Fruit fly (Drosophila melanogaster) whole organism, prepupa: ENCODE data around the gene CG14020.
A peak's percentile ranks its signal among the peaks of the same experiment; 100 is the strongest.

Experiments
- CG11294 ChIP-seq: fragments of 200-800 bp; sonication (Bioruptor generic); IDR thresholded peaks from 2 replicates; pipeline ENCODE4 v1.3.6; 2022; ENCODE audit warnings: missing biosample characterization, missing genetic modification characterization
- CG11762 ChIP-seq: fragments of 200-800 bp; sonication (Bioruptor generic); optimal IDR thresholded peaks from 3 replicates; lab custom pipeline; 2016; ENCODE audit warnings: missing biosample characterization, missing genetic modification characterization; ENCODE audit not compliant: insufficient read depth
- CG11902 ChIP-seq: fragments of 200-800 bp; sonication (Bioruptor generic); optimal IDR thresholded peaks from 3 replicates; lab custom pipeline; 2016; ENCODE audit warnings: missing biosample characterization, missing genetic modification characterization
- CG15336 ChIP-seq: fragments of 200-800 bp; sonication (Bioruptor generic); IDR thresholded peaks from 2 replicates; pipeline ENCODE4 v1.3.6; 2022; ENCODE audit warnings: missing biosample characterization, missing genetic modification characterization
- CG1621 ChIP-seq: fragments of 200-800 bp; sonication (Bioruptor generic); optimal IDR thresholded peaks from 3 replicates; lab custom pipeline; 2018; ENCODE audit warnings: missing biosample characterization, mild to moderate bottlenecking, missing genetic modification characterization
- CG3032 ChIP-seq: fragments of 200-800 bp; optimal IDR thresholded peaks from 2 replicates; lab custom pipeline; 2019; ENCODE audit warnings: missing biosample characterization, mild to moderate bottlenecking, missing genetic modification characterization, moderate library complexity
- CG31627 ChIP-seq: fragments of 200-800 bp; sonication (Bioruptor generic); optimal IDR thresholded peaks from 3 replicates; lab custom pipeline; 2016; ENCODE audit warnings: missing biosample characterization, missing genetic modification characterization
- CG34406 ChIP-seq: fragments of 200-800 bp; sonication (Bioruptor generic); optimal IDR thresholded peaks from 3 replicates; lab custom pipeline; 2016; ENCODE audit warnings: missing biosample characterization, missing genetic modification characterization
- CG6163 ChIP-seq: fragments of 200-800 bp; sonication (Bioruptor generic); IDR thresholded peaks from 3 replicates; pipeline ENCODE4 v1.3.6; 2022; ENCODE audit warnings: missing biosample characterization, missing genetic modification characterization
- CG6276 ChIP-seq: fragments of 200-800 bp; sonication (Bioruptor generic); optimal IDR thresholded peaks from 2 replicates; lab custom pipeline; 2017; ENCODE audit warnings: missing biosample characterization, mild to moderate bottlenecking, missing genetic modification characterization
- CG6792 ChIP-seq: fragments of 200-800 bp; sonication (Bioruptor generic); optimal IDR thresholded peaks from 3 replicates; lab custom pipeline; 2016; ENCODE audit warnings: missing biosample characterization, missing genetic modification characterization
- CG6854 ChIP-seq: fragments of 200-800 bp; sonication (Bioruptor generic); optimal IDR thresholded peaks from 2 replicates; lab custom pipeline; 2017; ENCODE audit warnings: missing biosample characterization, mild to moderate bottlenecking, missing genetic modification characterization
- CG7368 ChIP-seq: fragments of 200-800 bp; sonication (Bioruptor generic); optimal IDR thresholded peaks from 3 replicates; lab custom pipeline; 2016; ENCODE audit warnings: missing biosample characterization, missing genetic modification characterization
- CG8119 ChIP-seq: fragments of 200-800 bp; sonication (Bioruptor generic); IDR thresholded peaks from 3 replicates; pipeline ENCODE4 v1.3.6; 2022; ENCODE audit warnings: missing biosample characterization, missing genetic modification characterization
- CG8319 ChIP-seq: fragments of 200-800 bp; sonication (Bioruptor generic); optimal IDR thresholded peaks from 3 replicates; lab custom pipeline; 2016; ENCODE audit warnings: missing biosample characterization, missing genetic modification characterization
- CG8632 ChIP-seq: fragments of 200-800 bp; sonication (Bioruptor generic); optimal IDR thresholded peaks from 3 replicates; lab custom pipeline; 2016; ENCODE audit warnings: missing biosample characterization, missing genetic modification characterization
- CG9139 ChIP-seq: fragments of 200-800 bp; sonication (Bioruptor generic); optimal IDR thresholded peaks from 3 replicates; lab custom pipeline; 2017; ENCODE audit warnings: missing biosample characterization, mild to moderate bottlenecking, missing genetic modification characterization
- Eip78C ChIP-seq: fragments of 200-800 bp; sonication (Bioruptor generic); peaks from one replicate; lab custom pipeline; 2016; ENCODE audit warnings: missing biosample characterization, missing genetic modification characterization
- Eip93F ChIP-seq: fragments of 200-800 bp; sonication (Bioruptor generic); optimal IDR thresholded peaks from 2 replicates; lab custom pipeline; 2016; ENCODE audit warnings: missing biosample characterization, mild to moderate bottlenecking, missing genetic modification characterization
- Ets96B ChIP-seq: fragments of 200-800 bp; optimal IDR thresholded peaks from 2 replicates; lab custom pipeline; 2019; ENCODE audit warnings: missing biosample characterization, mild to moderate bottlenecking, missing genetic modification characterization, moderate library complexity
- Gug ChIP-seq: fragments of 200-800 bp; sonication (Bioruptor generic); IDR thresholded peaks from 2 replicates; pipeline ENCODE4 v1.3.6; 2022; ENCODE audit warnings: missing biosample characterization, missing genetic modification characterization
- Hr38 ChIP-seq: sonication (Bioruptor generic); optimal IDR thresholded peaks from 2 replicates; lab custom pipeline; 2016; ENCODE audit warnings: missing biosample characterization, missing genetic modification characterization
- Hr39 ChIP-seq: fragments of 200-800 bp; sonication (Bioruptor generic); optimal IDR thresholded peaks from 2 replicates; lab custom pipeline; 2016; ENCODE audit warnings: missing biosample characterization, missing genetic modification characterization
- Lpt ChIP-seq: fragments of 200-800 bp; sonication (Bioruptor generic); optimal IDR thresholded peaks from 3 replicates; lab custom pipeline; 2016; ENCODE audit warnings: missing biosample characterization, missing genetic modification characterization
- Met ChIP-seq: fragments of 200-800 bp; sonication (Bioruptor generic); optimal IDR thresholded peaks from 3 replicates; lab custom pipeline; 2016; ENCODE audit warnings: missing biosample characterization, missing genetic modification characterization
- OdsH ChIP-seq: fragments of 200-800 bp; sonication (Bioruptor generic); optimal IDR thresholded peaks from 3 replicates; lab custom pipeline; 2016; ENCODE audit warnings: missing biosample characterization, missing genetic modification characterization
- Smox ChIP-seq: fragments of 200-800 bp; sonication (Bioruptor generic); optimal IDR thresholded peaks from 3 replicates; lab custom pipeline; 2016; ENCODE audit warnings: missing biosample characterization, missing genetic modification characterization
- Sox102F ChIP-seq: fragments of 200-800 bp; sonication (Bioruptor generic); optimal IDR thresholded peaks from 2 replicates; lab custom pipeline; 2016; ENCODE audit warnings: missing biosample characterization, mild to moderate bottlenecking, missing genetic modification characterization
- Sox14 ChIP-seq: fragments of 200-800 bp; sonication (Bioruptor generic); optimal IDR thresholded peaks from 3 replicates; lab custom pipeline; 2016; ENCODE audit warnings: missing biosample characterization, missing genetic modification characterization
- Sox15 ChIP-seq: fragments of 200-800 bp; sonication (Bioruptor generic); optimal IDR thresholded peaks from 3 replicates; lab custom pipeline; 2016; ENCODE audit warnings: missing biosample characterization, missing genetic modification characterization
- achi ChIP-seq: fragments of 200-800 bp; sonication (Bioruptor generic); optimal IDR thresholded peaks from 3 replicates; lab custom pipeline; 2016; ENCODE audit warnings: missing biosample characterization, missing genetic modification characterization
- acj6 ChIP-seq: fragments of 200-800 bp; sonication (Bioruptor generic); optimal IDR thresholded peaks from 3 replicates; lab custom pipeline; 2016; ENCODE audit warnings: missing biosample characterization, missing genetic modification characterization
- cyc ChIP-seq: fragments of 200-800 bp; sonication (Bioruptor generic); optimal IDR thresholded peaks from 3 replicates; lab custom pipeline; 2016; ENCODE audit warnings: missing biosample characterization, missing genetic modification characterization
- dac ChIP-seq: fragments of 200-800 bp; sonication (Bioruptor generic); optimal IDR thresholded peaks from 2 replicates; lab custom pipeline; 2017; ENCODE audit warnings: missing biosample characterization, mild to moderate bottlenecking, missing genetic modification characterization
- dsx ChIP-seq: fragments of 200-800 bp; optimal IDR thresholded peaks from 3 replicates; lab custom pipeline; 2019; ENCODE audit warnings: missing biosample characterization, mild to moderate bottlenecking, missing genetic modification characterization, moderate library complexity; ENCODE audit not compliant: poor library complexity, severe bottlenecking
- eg ChIP-seq: fragments of 200-800 bp; sonication (Bioruptor generic); IDR thresholded peaks from 3 replicates; pipeline ENCODE4 v1.3.6; 2022; ENCODE audit warnings: missing biosample characterization, missing genetic modification characterization
- esn ChIP-seq: fragments of 200-800 bp; sonication (Bioruptor generic); optimal IDR thresholded peaks from 2 replicates; lab custom pipeline; 2016; ENCODE audit warnings: missing biosample characterization, mild to moderate bottlenecking, missing genetic modification characterization, moderate library complexity
- fkh ChIP-seq: fragments of 200-800 bp; sonication (Bioruptor generic); optimal IDR thresholded peaks from 3 replicates; lab custom pipeline; 2017; ENCODE audit warnings: missing biosample characterization, mild to moderate bottlenecking, missing genetic modification characterization, moderate library complexity
- lz ChIP-seq: fragments of 200-800 bp; sonication (Bioruptor generic); optimal IDR thresholded peaks from 3 replicates; lab custom pipeline; 2016; ENCODE audit warnings: missing biosample characterization, missing genetic modification characterization
- net ChIP-seq: fragments of 200-800 bp; sonication (Bioruptor generic); optimal IDR thresholded peaks from 3 replicates; lab custom pipeline; 2016; ENCODE audit warnings: missing biosample characterization, missing genetic modification characterization
- pdm3 ChIP-seq: fragments of 200-800 bp; sonication (Bioruptor generic); optimal IDR thresholded peaks from 3 replicates; lab custom pipeline; 2016; ENCODE audit warnings: missing biosample characterization, missing genetic modification characterization
- salr ChIP-seq, 2 experiments: fragments of 200-800 bp; sonication (Bioruptor generic); optimal IDR thresholded peaks; 3 replicates each; lab custom pipeline; 2016 to 2018; ENCODE audit warnings: missing biosample characterization in 2 of 2, missing genetic modification characterization in 2 of 2, mild to moderate bottlenecking in 1 of 2
- svp ChIP-seq: fragments of 200-800 bp; sonication (Bioruptor generic); peaks from one replicate; lab custom pipeline; 2016; ENCODE audit warnings: missing biosample characterization, missing genetic modification characterization
- vri ChIP-seq: fragments of 200-800 bp; sonication (Bioruptor generic); optimal IDR thresholded peaks from 3 replicates; lab custom pipeline; 2016; ENCODE audit warnings: missing biosample characterization, mild to moderate bottlenecking, missing genetic modification characterization

CG14020 gene

DNA sequence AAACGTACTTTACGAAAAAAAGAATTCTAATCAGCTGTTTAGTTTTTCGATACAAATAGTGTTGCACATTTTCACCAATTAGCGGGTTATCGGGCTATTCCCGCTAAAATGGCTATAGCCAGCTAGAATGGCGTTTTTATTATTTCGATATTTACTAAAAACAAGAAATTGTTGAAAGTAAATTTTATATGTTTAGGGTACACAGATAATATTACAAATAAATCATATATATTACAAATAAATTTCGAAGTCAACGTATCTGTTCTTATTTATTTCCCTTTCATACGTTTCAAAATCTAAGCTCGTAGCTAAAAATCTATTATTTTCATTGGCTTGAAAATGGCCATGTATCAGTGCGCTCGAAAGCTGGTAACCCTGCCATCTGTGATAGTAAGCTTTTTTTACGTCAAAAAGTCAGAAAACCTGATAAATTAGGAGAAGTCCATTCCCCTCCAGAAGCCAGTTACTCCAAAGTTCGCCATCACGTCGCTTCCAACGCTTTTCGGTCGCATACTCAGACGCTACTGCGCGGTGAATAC lies 2.4 kb downstream of the CG14020 start, which contains the start of the genes CG7382 and cl (continued):
- peak; percentile 53 for TF ChIP-seq acj6 (GFP tag; lab: Kevin White, UChicago)

DNA sequence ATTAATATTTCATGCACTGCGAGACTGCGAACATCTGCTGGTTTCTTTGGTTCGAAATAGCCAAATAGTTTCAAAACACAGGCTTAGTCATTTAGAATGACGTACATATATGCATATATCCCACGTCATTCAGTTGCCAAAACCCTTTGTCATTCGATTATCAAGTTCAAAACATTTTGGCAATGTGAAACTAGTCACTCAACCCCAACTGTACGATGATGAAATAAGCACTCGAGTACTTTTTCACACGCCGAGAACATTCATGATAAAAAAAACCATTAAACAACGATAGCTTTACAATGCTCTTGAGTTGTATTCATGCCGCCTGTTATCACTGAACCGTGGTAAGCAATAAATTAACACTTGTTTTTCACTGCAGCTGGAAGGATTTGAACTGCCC lies 3.2 kb downstream of the CG14020 start:
- TF ChIP-seq achi (GFP tag; lab: Kevin White, UChicago): no peak
- TF ChIP-seq esn (GFP tag; lab: Kevin White, UChicago): peak; percentile 26
- no peak for TF ChIP-seq salr (GFP tag; optimal IDR thresholded peaks at IDR 0.05; lab: Kevin White, UChicago)
- TF ChIP-seq Smox (GFP tag; lab: Kevin White, UChicago): no peak
- TF ChIP-seq CG3032 (tag; lab: Kevin White, UChicago): no peak
- TF ChIP-seq fkh (GFP tag; lab: Kevin White, UChicago): no peak
- no peak for TF ChIP-seq CG6854 (GFP tag; lab: Kevin White, UChicago)
- TF ChIP-seq CG34406 (GFP tag; lab: Kevin White, UChicago): peak; percentile 27
- no peak for TF ChIP-seq Sox102F (GFP tag; lab: Kevin White, UChicago)
- no peak for TF ChIP-seq CG11762
- no peak for TF ChIP-seq Sox14
- TF ChIP-seq CG11294: no peak
- no peak for TF ChIP-seq CG9139
- peak; percentile 5 for TF ChIP-seq CG31627 (GFP tag; lab: Kevin White, UChicago)
- TF ChIP-seq Met (GFP tag; lab: Kevin White, UChicago): no peak
- TF ChIP-seq CG8119 (GFP tag; lab: Robert Waterston, UW): peak; percentile 20; the same call in 1 of the 3 replicates
- TF ChIP-seq Sox15 (GFP tag; lab: Kevin White, UChicago): no peak
- TF ChIP-seq dsx (GFP tag; lab: Kevin White, UChicago): no peak
- TF ChIP-seq vri (GFP tag; lab: Kevin White, UChicago): peak; percentile 81
- TF ChIP-seq Hr38 (GFP tag; lab: Kevin White, UChicago): no peak
- no peak for TF ChIP-seq net
- TF ChIP-seq pdm3 (GFP tag; lab: Kevin White, UChicago): no peak
- no peak for TF ChIP-seq dac (GFP tag; lab: Kevin White, UChicago)
- TF ChIP-seq Hr39 (GFP tag; lab: Kevin White, UChicago): no peak
- TF ChIP-seq CG7368 (GFP tag; lab: Kevin White, UChicago): peak; percentile 1
- TF ChIP-seq Eip78C: no peak
- 0 out of 3 replicates have a peak, but pooled peaks have one; percentile 26 for TF ChIP-seq eg (GFP tag; lab: Robert Waterston, UW)

DNA sequence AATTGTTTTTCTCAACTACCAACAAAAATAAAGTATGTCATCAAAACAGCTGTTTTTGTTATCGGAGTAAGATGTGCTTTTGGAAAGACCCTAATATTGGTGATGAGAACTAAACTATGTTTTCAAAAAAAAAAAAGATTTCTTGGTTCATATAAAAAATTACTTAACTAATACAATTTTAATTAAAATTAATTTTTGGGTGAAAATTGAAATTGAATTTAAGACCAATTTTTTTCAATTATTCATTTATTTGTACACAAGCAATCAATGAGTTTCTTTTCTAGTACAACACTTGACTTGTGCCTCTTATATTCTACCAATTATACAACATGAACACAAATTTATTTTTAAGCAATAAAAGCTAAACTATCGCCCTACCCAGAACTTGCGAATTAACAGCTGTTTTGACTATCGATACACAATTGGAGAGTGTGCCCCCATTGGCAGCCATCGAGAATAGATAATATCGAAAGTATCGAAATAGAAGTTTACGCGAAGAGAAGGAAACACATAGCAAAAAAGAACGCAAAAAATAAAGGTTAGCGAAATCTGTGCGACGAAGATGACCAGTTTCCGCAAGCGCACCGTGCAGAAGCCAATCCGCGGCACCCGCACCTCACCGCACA lies 6.4 kb downstream of the CG14020 start, which contains the start of the genes Vps52 and Elp4:
Gene Vps52, minus strand, starts transcription at position 51 of the 626 bp plus-strand sequence.
Gene Elp4, plus strand, starts transcription at position 292 of the 626 bp plus-strand sequence.
- no peak for TF ChIP-seq CG11762
- TF ChIP-seq CG1621 (tag; lab: Kevin White, UChicago): peak; percentile 14
- peak; percentile 23 for TF ChIP-seq fkh (GFP tag; lab: Kevin White, UChicago)
- peak; percentile 55 for TF ChIP-seq Lpt (GFP tag; lab: Kevin White, UChicago)
- peak; percentile 77 for TF ChIP-seq esn (GFP tag; lab: Kevin White, UChicago)
- TF ChIP-seq CG11902: peak; percentile 55
- no peak for TF ChIP-seq svp (GFP tag; lab: Kevin White, UChicago)
- TF ChIP-seq CG6163: peak; percentile 55; the same call in 2 of the 3 replicates
- peak; percentile 80 for TF ChIP-seq CG3032 (tag; lab: Kevin White, UChicago)
- TF ChIP-seq Eip93F (GFP tag; lab: Kevin White, UChicago): no peak
- no peak for TF ChIP-seq OdsH
- TF ChIP-seq CG8119 (GFP tag; lab: Robert Waterston, UW): peak; percentile 55; the same call in 2 of the 3 replicates
- no peak for TF ChIP-seq Met (GFP tag; lab: Kevin White, UChicago)
- TF ChIP-seq CG31627 (GFP tag; lab: Kevin White, UChicago): peak; percentile 73
- no peak for TF ChIP-seq acj6 (GFP tag; lab: Kevin White, UChicago)
- peak; percentile 67 for TF ChIP-seq Sox15 (GFP tag; lab: Kevin White, UChicago)
- TF ChIP-seq lz (GFP tag; lab: Kevin White, UChicago): peak; percentile 72
- TF ChIP-seq CG8632: peak; percentile 55
- TF ChIP-seq pdm3 (GFP tag; lab: Kevin White, UChicago): no peak
- no peak for TF ChIP-seq CG6276
- TF ChIP-seq CG11294: peak; percentile 29; the same call in 1 of the 2 replicates
- peak; percentile 1 for TF ChIP-seq CG7368 (GFP tag; lab: Kevin White, UChicago)
- TF ChIP-seq cyc (GFP tag; lab: Kevin White, UChicago): peak; percentile 63
- peak; percentile 24 for TF ChIP-seq CG8319 (GFP tag; lab: Kevin White, UChicago)
- no peak for TF ChIP-seq CG6792 (GFP tag; lab: Kevin White, UChicago)
- TF ChIP-seq Gug: peak; percentile 60
- peak; percentile 28; the same call in 1 of the 2 replicates for TF ChIP-seq CG15336 (GFP tag; lab: Robert Waterston, UW)
- TF ChIP-seq CG34406 (GFP tag; lab: Kevin White, UChicago): peak; percentile 74
- TF ChIP-seq Ets96B (tag; lab: Kevin White, UChicago): peak; percentile 62
